Worm (Caenorhabditis elegans) whole organism, young adult: Measurements from ENCODE around the gene srbc-57.

ENCODE experiments used
- attf-3 ChIP-seq: fragments of 200-800 bp; sonication (Bioruptor generic); conservative IDR thresholded peaks from 2 replicates; pipeline ENCODE4 v1.3.6; 2022; ENCODE audit warnings: missing genetic modification reagents, missing genetic modification characterization, missing compliant biosample characterization
- nfyb-1 ChIP-seq: fragments of 200-800 bp; sonication (Bioruptor generic); IDR thresholded peaks from 2 replicates; pipeline ENCODE4 v1.3.6; 2022; ENCODE audit warnings: missing genetic modification reagents, missing genetic modification characterization, missing compliant biosample characterization
- unc-62 ChIP-seq: fragments of 150-350 bp; optimal IDR thresholded peaks from 2 replicates; lab custom pipeline; 2014; ENCODE audit warnings: missing biosample characterization, missing genetic modification reagents, missing genetic modification characterization
- ztf-18 ChIP-seq: sonication (generic microtip); optimal IDR thresholded peaks from 2 replicates; lab custom pipeline; 2016; ENCODE audit warnings: missing genotype, mild to moderate bottlenecking, missing genetic modification characterization, missing compliant biosample characterization

DNA sequence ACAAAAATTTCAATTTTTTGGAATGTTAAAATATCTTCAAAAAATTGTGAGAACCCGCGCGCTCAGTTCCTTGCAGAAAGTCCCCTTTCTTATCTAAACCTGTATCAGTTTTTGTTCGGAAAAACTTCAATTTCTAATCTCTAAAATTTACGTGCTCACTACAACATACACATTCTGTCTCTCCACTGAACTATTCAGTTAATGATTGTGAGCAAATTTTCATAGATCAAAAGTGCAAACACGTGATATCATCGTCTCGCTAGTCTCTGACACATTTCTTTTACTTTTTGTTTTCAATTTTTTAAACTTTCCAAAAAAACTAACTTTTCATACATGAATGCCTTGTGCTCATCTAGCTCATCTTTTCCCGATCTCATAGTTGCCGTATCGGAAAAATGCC lies 8.9 kb downstream of the srbc-57 start, which contains the start of gene nhr-203:
- TF ChIP-seq nfyb-1 (no peak), attf-3 (GFP tag; lab: Robert Waterston, UW) (no peak), unc-62 (no peak), ztf-18 (tag; lab: Kevin White, UChicago) (no peak)
